Worm (Caenorhabditis elegans): ENCODE measurements around the gene srbc-42.

srbc-42 gene

DNA sequence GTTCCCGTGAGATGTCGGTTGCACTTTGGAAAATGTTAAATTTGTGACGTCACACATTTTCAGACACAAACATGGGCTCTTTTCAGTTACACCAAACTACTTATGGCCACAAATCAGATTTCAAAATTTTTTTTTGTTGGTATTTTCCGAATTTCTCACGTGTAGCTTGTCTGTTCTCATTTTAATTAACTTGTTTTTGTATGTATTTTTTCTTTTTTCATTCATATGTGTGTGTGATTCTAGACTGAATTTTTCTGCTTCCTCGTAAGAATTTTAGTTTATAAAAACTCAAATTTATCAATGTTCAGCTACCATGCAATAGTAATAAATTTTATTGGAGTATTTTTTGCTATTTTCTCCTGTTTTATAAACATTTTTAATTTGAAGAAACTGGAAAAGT lies 34.2 kb downstream of the srbc-42 start, which contains the start of gene srbc-22:
TSS of gene srbc-22 (plus strand) at position 301 of the 400 bp plus-strand sequence.
- no peak for TF ChIP-seq mbf-1 (tag; optimal IDR thresholded peaks at IDR 0.05)
- TF ChIP-seq nhr-21 (tag; optimal IDR thresholded peaks at IDR 0.05), result no peak
- no peak for TF ChIP-seq lin-39 (tag; optimal IDR thresholded peaks at IDR 0.05)
- no peak for TF ChIP-seq C34F6.9 (tag; optimal IDR thresholded peaks at IDR 0.05)
- TF ChIP-seq nhr-25 (tag; optimal IDR thresholded peaks at IDR 0.05), result no peak
- no peak for TF ChIP-seq aly-2 (tag; optimal IDR thresholded peaks at IDR 0.05)
- no peak for TF ChIP-seq Y55F3AM.14 (GFP tag; optimal IDR thresholded peaks at IDR 0.05)

DNA sequence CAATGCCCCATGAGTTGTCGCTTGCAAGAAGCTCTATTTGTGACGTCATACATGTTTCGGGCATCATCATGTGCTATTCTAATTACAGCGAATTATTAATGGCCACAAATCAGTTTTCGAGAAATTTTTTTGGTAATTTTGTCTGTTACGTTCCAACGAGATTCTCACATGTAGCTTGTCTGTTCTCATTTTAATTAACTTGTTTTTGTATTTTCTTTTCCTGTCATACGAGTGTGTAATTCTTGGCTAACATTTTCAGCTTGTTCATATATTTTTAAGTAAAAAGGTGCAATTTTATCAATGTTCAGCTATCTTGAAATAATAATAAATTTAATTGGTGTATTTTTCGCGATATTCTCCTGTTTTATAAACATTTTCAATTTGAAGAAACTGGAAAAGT lies 35.8 kb downstream of the srbc-42 start, which contains the start of gene srbc-21:
TSS of gene srbc-21 (plus strand) at position 301 of the 400 bp plus-strand sequence.
- TF ChIP-seq unc-55 (GFP tag; optimal IDR thresholded peaks at IDR 0.05), result no peak
- no peak for TF ChIP-seq unc-62 (GFP tag; optimal IDR thresholded peaks at IDR 0.05)
- no peak for TF ChIP-seq ceh-16 (tag; optimal IDR thresholded peaks at IDR 0.05)
- TF ChIP-seq mab-5 (tag; optimal IDR thresholded peaks at IDR 0.05), result no peak
- TF ChIP-seq nhr-25 (tag; optimal IDR thresholded peaks at IDR 0.05), result no peak
- no peak for TF ChIP-seq snpc-4 (tag; optimal IDR thresholded peaks at IDR 0.05)
- TF ChIP-seq blmp-1 (tag; optimal IDR thresholded peaks at IDR 0.05; ENCODE audit: insufficient read depth), result no peak
- no peak for TF ChIP-seq nhr-77 (tag; optimal IDR thresholded peaks at IDR 0.05)
- no peak for TF ChIP-seq nhr-129 (tag; optimal IDR thresholded peaks at IDR 0.05)
- no peak for TF ChIP-seq C34F6.9 (tag; optimal IDR thresholded peaks at IDR 0.05)
- TF ChIP-seq sem-4 (tag; optimal IDR thresholded peaks at IDR 0.05), result no peak

- TF ChIP-seq nhr-6 (tag; optimal IDR thresholded peaks at IDR 0.05) (no peak), gmeb-1 (tag; optimal IDR thresholded peaks at IDR 0.05) (no peak)
These were observed 37.7 kb downstream of the srbc-42 start, which contains the start of gene srbc-23 for ce11 chrV:2153274-2153673. srbc-23 (plus strand) TSS chrV:2153574.

DNA sequence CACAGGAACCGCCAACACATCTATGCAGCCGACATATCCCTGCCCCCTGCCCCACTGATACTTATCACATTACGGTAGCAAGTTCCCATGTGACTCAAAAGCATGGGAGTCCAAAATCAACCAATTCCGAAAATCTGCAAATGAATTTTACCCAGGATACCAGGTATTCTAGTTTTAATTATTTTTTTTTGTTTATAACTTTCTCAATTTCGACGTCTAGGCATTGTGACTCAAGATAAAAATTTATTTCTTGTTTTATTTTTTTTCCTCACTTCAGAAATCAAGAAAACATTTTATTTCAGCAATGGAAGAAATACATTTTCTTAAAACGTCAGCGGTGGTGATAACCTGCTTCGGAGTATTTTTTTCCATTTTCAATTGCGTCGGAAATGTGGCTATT lies 39.6 kb downstream of the srbc-42 start, which contains the start of gene srbc-24:
TSS of gene srbc-24 (plus strand) at position 301 of the 400 bp plus-strand sequence.
- TF ChIP-seq nhr-12 (tag; optimal IDR thresholded peaks at IDR 0.05) (no peak), nhr-11 (tag; optimal IDR thresholded peaks at IDR 0.05) (no peak), lin-39 (tag; optimal IDR thresholded peaks at IDR 0.05) (no peak), aly-2 (tag; optimal IDR thresholded peaks at IDR 0.05) (no peak), nhr-10 (tag; optimal IDR thresholded peaks at IDR 0.05) (no peak)

ce11 chrV:2150876-2151275 lies 40.1 kb downstream of the srbc-42 start, which contains the start of gene C45H4.13:
C45H4.13 (minus strand) TSS chrV:2150976.
- no peak for TF ChIP-seq gmeb-1 (tag; optimal IDR thresholded peaks at IDR 0.05)
- no peak for TF ChIP-seq ceh-82 (tag; optimal IDR thresholded peaks at IDR 0.05)
- TF ChIP-seq nhr-129 (tag; optimal IDR thresholded peaks at IDR 0.05), result no peak

- TF ChIP-seq ztf-1 (GFP tag; conservative IDR thresholded peaks at IDR 0.05) (no peak), ZK546.5 (tag; optimal IDR thresholded peaks at IDR 0.05) (no peak), gmeb-1 (tag; optimal IDR thresholded peaks at IDR 0.05) (no peak), sma-9 (GFP tag; optimal IDR thresholded peaks at IDR 0.05) (no peak), sma-9 (tag; optimal IDR thresholded peaks at IDR 0.05) (no peak), nhr-12 (tag; optimal IDR thresholded peaks at IDR 0.05) (no peak), dmd-4 (tag; optimal IDR thresholded peaks at IDR 0.05) (no peak), ztf-4 (tag; optimal IDR thresholded peaks at IDR 0.05) (no peak), unc-55 (GFP tag; optimal IDR thresholded peaks at IDR 0.05) (no peak), ceh-82 (tag; optimal IDR thresholded peaks at IDR 0.05) (no peak), elt-3 (tag; optimal IDR thresholded peaks at IDR 0.05) (no peak), aly-2 (tag; optimal IDR thresholded peaks at IDR 0.05) (no peak), lsy-2 (tag; optimal IDR thresholded peaks at IDR 0.05) (no peak), zag-1 (tag; optimal IDR thresholded peaks at IDR 0.05) (no peak), fos-1 (tag; optimal IDR thresholded peaks at IDR 0.05) (no peak), alr-1 (tag; optimal IDR thresholded peaks at IDR 0.05) (no peak), nhr-77 (tag; optimal IDR thresholded peaks at IDR 0.05) (no peak), sem-4 (tag; optimal IDR thresholded peaks at IDR 0.05) (no peak), Y55F3AM.14 (GFP tag; optimal IDR thresholded peaks at IDR 0.05) (no peak), snpc-4 (tag; optimal IDR thresholded peaks at IDR 0.05) (no peak), mdl-1 (tag; optimal IDR thresholded peaks at IDR 0.05) (no peak)
These were observed 41.6 kb downstream of the srbc-42 start, which contains the start of gene C45H4.21 for ce11 chrV:2149432-2149831. C45H4.21 (minus strand) TSS chrV:2149532.

Data from whole organism, L2 larva.